Fruit fly (Drosophila melanogaster) whole organism, pupa: Measurements from ENCODE around the gene CG9568.

Experiments
- CG13204 ChIP-seq: fragments of 200-800 bp; sonication (Bioruptor generic); optimal IDR thresholded peaks from 2 replicates; lab custom pipeline; 2018; ENCODE audit warnings: missing biosample characterization, mild to moderate bottlenecking, missing genetic modification characterization, moderate library complexity
- CG15710 ChIP-seq: fragments of 200-800 bp; sonication (Bioruptor generic); optimal IDR thresholded peaks from 2 replicates; lab custom pipeline; 2018; ENCODE audit warnings: missing biosample characterization, mild to moderate bottlenecking, missing genetic modification characterization, moderate library complexity
- CG17806 ChIP-seq: fragments of 200-800 bp; sonication (Bioruptor generic); optimal IDR thresholded peaks from 2 replicates; lab custom pipeline; 2018; ENCODE audit warnings: missing biosample characterization, mild to moderate bottlenecking, missing genetic modification characterization, moderate library complexity
- CG8159 ChIP-seq: fragments of 200-800 bp; sonication (Bioruptor generic); optimal IDR thresholded peaks from 3 replicates; lab custom pipeline; 2018; ENCODE audit warnings: missing biosample characterization, mild to moderate bottlenecking, missing genetic modification characterization, moderate library complexity
- CG8301 ChIP-seq: fragments of 200-800 bp; sonication (Bioruptor generic); optimal IDR thresholded peaks from 2 replicates; lab custom pipeline; 2018; ENCODE audit warnings: missing biosample characterization, mild to moderate bottlenecking, missing genetic modification characterization
- CG9948 ChIP-seq: fragments of 200-800 bp; sonication (Bioruptor generic); optimal IDR thresholded peaks from 2 replicates; lab custom pipeline; 2018; ENCODE audit warnings: missing biosample characterization, mild to moderate bottlenecking, missing genetic modification characterization, moderate library complexity
- D1 ChIP-seq: fragments of 200-800 bp; sonication (Bioruptor generic); optimal IDR thresholded peaks from 2 replicates; lab custom pipeline; 2018; ENCODE audit warnings: missing biosample characterization, mild to moderate bottlenecking, missing genetic modification characterization, moderate library complexity
- Ets98B ChIP-seq: fragments of 200-800 bp; sonication (Bioruptor generic); IDR thresholded peaks from 2 replicates; pipeline ENCODE4 v1.3.6; 2022; ENCODE audit warnings: missing biosample characterization, missing genetic modification characterization
- Pif1A ChIP-seq: fragments of 200-800 bp; sonication (Bioruptor generic); optimal IDR thresholded peaks from 3 replicates; lab custom pipeline; 2016; ENCODE audit warnings: missing biosample characterization, missing genetic modification characterization
- gl ChIP-seq: fragments of 200-800 bp; sonication (Bioruptor generic); optimal IDR thresholded peaks from 2 replicates; lab custom pipeline; 2018; ENCODE audit warnings: missing biosample characterization, mild to moderate bottlenecking, missing genetic modification characterization

DNA sequence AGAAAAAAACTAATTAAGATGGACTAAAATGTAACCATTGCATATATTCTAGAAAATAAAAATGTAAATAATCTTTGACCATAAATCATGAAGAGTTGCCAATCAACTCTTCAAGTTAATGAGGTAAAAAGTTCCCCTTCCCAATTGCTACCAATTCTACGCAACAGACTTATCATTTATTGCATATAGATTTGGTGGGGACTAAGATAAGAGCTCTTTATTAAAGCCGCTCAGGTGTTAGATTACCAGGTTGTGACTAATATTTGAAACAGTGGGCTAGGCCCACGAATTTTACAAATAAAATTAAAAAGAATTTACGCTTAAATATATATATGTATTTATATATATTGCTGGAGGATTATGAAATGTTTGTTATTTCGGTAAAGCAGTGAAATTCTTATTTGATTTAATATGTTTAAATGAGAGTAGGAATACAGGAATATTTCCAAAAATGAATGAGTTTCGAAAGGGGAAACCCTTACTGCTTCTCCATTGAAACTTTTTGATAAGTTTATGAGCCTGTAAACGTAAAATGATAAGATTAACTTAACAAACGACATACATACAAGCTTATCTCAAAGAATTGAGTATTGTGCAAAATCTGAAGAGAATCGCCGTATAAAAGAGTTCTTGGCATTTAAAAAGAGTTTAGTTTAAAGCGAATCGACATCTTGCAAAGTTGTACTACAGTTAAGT, 1.3 kb downstream of the CG9568 start, which contains the start of gene CG13102:
- no peak for TF ChIP-seq Pif1A (GFP tag; lab: Kevin White, UChicago)
- no peak for TF ChIP-seq CG8301
- no peak for TF ChIP-seq Ets98B (GFP tag; lab: Robert Waterston, UW)
- TF ChIP-seq gl (tag; lab: Kevin White, UChicago) = no peak
- no peak for TF ChIP-seq D1 (tag; lab: Kevin White, UChicago)
- no peak for TF ChIP-seq CG13204 (GFP tag; lab: Kevin White, UChicago)
- TF ChIP-seq CG8159 (tag; lab: Kevin White, UChicago) = no peak
- TF ChIP-seq CG15710 (tag; lab: Kevin White, UChicago) = no peak
- no peak for TF ChIP-seq CG9948 (tag; lab: Kevin White, UChicago)
- TF ChIP-seq CG17806 (tag; lab: Kevin White, UChicago) = no peak
